Fruit fly (Drosophila melanogaster) whole organism, wandering third instar larva: Measurements from ENCODE around the gene CG32388.

Experiments used
- Dif ChIP-seq: fragments of 200-275, 200-300 bp; sonication (Bioruptor generic); optimal IDR thresholded peaks from 2 replicates; lab custom pipeline; 2018; ENCODE audit warnings: missing biosample characterization, missing genetic modification characterization; ENCODE audit not compliant: partially characterized antibody
- Hnf4 ChIP-seq: fragments of 200-800 bp; sonication (Bioruptor generic); optimal IDR thresholded peaks from 2 replicates; lab custom pipeline; 2016; ENCODE audit warnings: missing biosample characterization, mild to moderate bottlenecking, missing genetic modification characterization
- OdsH ChIP-seq: fragments of 200-800 bp; sonication (Bioruptor generic); optimal IDR thresholded peaks from 2 replicates; lab custom pipeline; 2016; ENCODE audit warnings: missing biosample characterization, mild to moderate bottlenecking, missing genetic modification characterization
- dl ChIP-seq, 2 experiments: fragments of 175-275, 200-275 bp in 1 of 2; fragments of 200-275 bp in 1 of 2; sonication (Bioruptor generic); optimal IDR thresholded peaks; lab custom pipeline; 2018; ENCODE audit warnings: mild to moderate bottlenecking in 2 of 2, missing biosample characterization in 2 of 2, missing genetic modification characterization in 2 of 2, moderate library complexity in 2 of 2; ENCODE audit not compliant: partially characterized antibody in 2 of 2, insufficient read depth in 1 of 2
- dmrt93B ChIP-seq: fragments of 200-800 bp; sonication (Bioruptor generic); optimal IDR thresholded peaks from 2 replicates; lab custom pipeline; 2018; ENCODE audit warnings: missing biosample characterization, mild to moderate bottlenecking, missing genetic modification characterization
- lola ChIP-seq: fragments of >200 bp; optimal IDR thresholded peaks from 2 replicates; lab custom pipeline; 2017; ENCODE audit warnings: missing biosample characterization, missing genetic modification characterization
- pan ChIP-seq: fragments of >200 bp; optimal IDR thresholded peaks from 2 replicates; lab custom pipeline; 2017
- rgr ChIP-seq: fragments of 200-800 bp; sonication (Bioruptor generic); optimal IDR thresholded peaks from 3 replicates; lab custom pipeline; 2016; ENCODE audit warnings: missing biosample characterization, mild to moderate bottlenecking, missing genetic modification characterization
- sv ChIP-seq: fragments of 200-800 bp; sonication (Bioruptor generic); optimal IDR thresholded peaks from 3 replicates; lab custom pipeline; 2016; ENCODE audit warnings: missing biosample characterization, missing genetic modification characterization

DNA sequence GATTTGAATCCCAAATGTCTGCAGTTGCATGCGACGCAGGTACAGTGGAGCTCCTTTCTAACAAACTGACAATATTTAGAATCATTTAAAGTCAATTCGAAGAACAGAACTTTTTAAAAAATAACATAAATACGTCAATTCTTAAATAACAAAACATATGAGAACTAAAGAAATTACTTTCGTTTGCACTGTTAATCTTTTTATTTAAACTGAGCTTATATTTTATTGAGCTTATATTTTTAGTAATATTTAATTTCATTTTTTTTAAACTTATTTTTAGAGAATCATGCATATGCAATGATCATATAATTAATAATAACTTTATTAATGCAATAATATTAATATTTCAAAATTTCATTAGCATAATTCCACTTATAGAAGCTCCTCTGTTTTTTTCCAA lies 3.8 kb downstream of the CG32388 start:
- TF ChIP-seq Dif (GFP tag; lab: Kevin White, UChicago): no peak
- TF ChIP-seq pan (lab: Kevin White, UChicago): no peak
- TF ChIP-seq OdsH (GFP tag; lab: Kevin White, UChicago): no peak
- no peak for TF ChIP-seq rgr (GFP tag; lab: Kevin White, UChicago)
- no peak for TF ChIP-seq dl (GFP tag; optimal IDR thresholded peaks at IDR 0.05; lab: Kevin White, UChicago; ENCODE audit: insufficient read depth in 1 of 2, partially characterized antibody in 2 of 2)
- no peak for TF ChIP-seq lola (GFP tag; lab: Kevin White, UChicago)
- TF ChIP-seq sv (GFP tag; lab: Kevin White, UChicago): no peak
- TF ChIP-seq dmrt93B (GFP tag; lab: Kevin White, UChicago): no peak
- no peak for TF ChIP-seq Hnf4 (GFP tag; lab: Kevin White, UChicago)
